Worm (Caenorhabditis elegans): ENCODE results near the gene ZK6.8.
A peak's percentile ranks its signal among the peaks of the same experiment; 100 is the strongest.

Gene ZK6.8

ce11 chrV:381227-381950 is at the start of gene ZK6.8:
Gene ZK6.8 (plus strand): TSS chrV:381908.
- peak; percentile 97 for TF ChIP-seq nhr-43 (tag; optimal IDR thresholded peaks at IDR 0.05; ENCODE audit: poor library complexity, severe bottlenecking)
- peak; percentile 10 for TF ChIP-seq tbx-2 (tag; optimal IDR thresholded peaks at IDR 0.05)
- TF ChIP-seq ceh-82 (tag; optimal IDR thresholded peaks at IDR 0.05) = no peak
- TF ChIP-seq lsy-12 (tag; optimal IDR thresholded peaks at IDR 0.05) = peak; percentile 14
- TF ChIP-seq fkh-10 (GFP tag; optimal IDR thresholded peaks at IDR 0.05) = no peak
- peak; percentile 31 for TF ChIP-seq snpc-4 (tag; optimal IDR thresholded peaks at IDR 0.05)
- no peak for TF ChIP-seq nhr-67 (tag; optimal IDR thresholded peaks at IDR 0.05)
- TF ChIP-seq fos-1 (tag; optimal IDR thresholded peaks at IDR 0.05) = no peak
- TF ChIP-seq nhr-23 (tag; optimal IDR thresholded peaks at IDR 0.05) = peak; percentile 93
- no peak for TF ChIP-seq nhr-28 (tag; optimal IDR thresholded peaks at IDR 0.05)
- peak; percentile 0 for TF ChIP-seq R02D3.7 (tag; optimal IDR thresholded peaks at IDR 0.05)
- no peak for TF ChIP-seq nhr-11 (tag; optimal IDR thresholded peaks at IDR 0.05)
- TF ChIP-seq ZK546.5 (tag; optimal IDR thresholded peaks at IDR 0.05) = no peak
- no peak for TF ChIP-seq nhr-76 (tag; optimal IDR thresholded peaks at IDR 0.05)
- no peak for TF ChIP-seq ztf-11 (tag; optimal IDR thresholded peaks at IDR 0.05)
- TF ChIP-seq hmg-11 (tag; optimal IDR thresholded peaks at IDR 0.05) = no peak
- TF ChIP-seq egl-27 (tag; optimal IDR thresholded peaks at IDR 0.05) = peak; percentile 58
- TF ChIP-seq sea-2 (GFP tag; optimal IDR thresholded peaks at IDR 0.05) = no peak
- TF ChIP-seq eor-1 (tag; optimal IDR thresholded peaks at IDR 0.05) = no peak
- peak; percentile 92 for TF ChIP-seq nhr-25 (tag; optimal IDR thresholded peaks at IDR 0.05)
- no peak for TF ChIP-seq elt-1 (tag; optimal IDR thresholded peaks at IDR 0.05)
- peak; percentile 27 for TF ChIP-seq ceh-28 (tag; optimal IDR thresholded peaks at IDR 0.05)
- no peak for TF ChIP-seq pqm-1 (tag; optimal IDR thresholded peaks at IDR 0.05)
- TF ChIP-seq elt-3 (tag; optimal IDR thresholded peaks at IDR 0.05) = peak; percentile 64 to 72 (median 69)
- TF ChIP-seq jun-1 (tag; optimal IDR thresholded peaks at IDR 0.05) = no peak
- no peak for TF ChIP-seq fkh-2 (tag; optimal IDR thresholded peaks at IDR 0.05)
- TF ChIP-seq lin-15B (tag; optimal IDR thresholded peaks at IDR 0.05) = no peak
- no peak for TF ChIP-seq skn-1 (tag; optimal IDR thresholded peaks at IDR 0.05)
- TF ChIP-seq elt-2 (tag; optimal IDR thresholded peaks at IDR 0.05) = peak; percentile 26
- TF ChIP-seq unc-62 (GFP tag; optimal IDR thresholded peaks at IDR 0.05) = peak; percentile 27
- TF ChIP-seq lin-39 (tag; optimal IDR thresholded peaks at IDR 0.05) = no peak
- no peak for TF ChIP-seq mml-1 (tag; optimal IDR thresholded peaks at IDR 0.05)
- TF ChIP-seq nhr-237 (tag; optimal IDR thresholded peaks at IDR 0.05) = no peak

DNA sequence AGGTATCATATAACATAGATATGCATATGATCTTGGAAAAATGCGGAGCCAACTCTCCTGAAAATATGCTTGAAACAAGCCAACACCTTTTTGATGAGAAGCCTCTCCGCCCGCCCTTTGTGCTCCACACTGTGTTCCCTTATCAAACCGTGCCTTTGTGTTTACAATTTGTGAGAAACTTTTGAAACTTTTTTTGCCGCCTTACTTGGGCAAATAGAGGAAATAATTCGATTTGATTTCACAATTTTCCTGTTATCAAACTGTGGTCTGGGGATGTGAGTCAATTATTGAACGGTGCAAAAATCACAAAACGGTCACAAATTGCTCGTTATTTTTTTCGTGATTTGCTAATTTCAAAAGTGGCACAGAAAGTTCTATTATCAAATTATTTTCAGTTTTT is 49.1 kb upstream of the ZK6.8 start:
- TF ChIP-seq elt-2 (tag; optimal IDR thresholded peaks at IDR 0.05) (peak; percentile 93), nfya-1 (tag; optimal IDR thresholded peaks at IDR 0.05; ENCODE audit: insufficient read depth) (no peak), pha-4 (tag; optimal IDR thresholded peaks at IDR 0.05) (peak; percentile 58), nhr-237 (tag; optimal IDR thresholded peaks at IDR 0.05) (no peak), daf-12 (tag; optimal IDR thresholded peaks at IDR 0.05) (no peak), unc-39 (tag; optimal IDR thresholded peaks at IDR 0.05) (no peak), nhr-12 (tag; optimal IDR thresholded peaks at IDR 0.05) (no peak), nhr-23 (tag; optimal IDR thresholded peaks at IDR 0.05) (no peak), nhr-76 (tag; optimal IDR thresholded peaks at IDR 0.05) (no peak), pqm-1 (tag; optimal IDR thresholded peaks at IDR 0.05) (peak; percentile 84), jun-1 (tag; optimal IDR thresholded peaks at IDR 0.05) (peak; percentile 21)

- TF ChIP-seq tbx-2 (tag; optimal IDR thresholded peaks at IDR 0.05) (no peak), nhr-43 (tag; optimal IDR thresholded peaks at IDR 0.05; ENCODE audit: poor library complexity, severe bottlenecking) (no peak), elt-3 (tag; optimal IDR thresholded peaks at IDR 0.05) (no peak), pha-4 (tag; optimal IDR thresholded peaks at IDR 0.05) (peak; percentile 33), jun-1 (tag; optimal IDR thresholded peaks at IDR 0.05) (peak; percentile 81), aly-2 (tag; optimal IDR thresholded peaks at IDR 0.05) (no peak), snpc-4 (tag; optimal IDR thresholded peaks at IDR 0.05) (peak; percentile 20), skn-1 (tag; optimal IDR thresholded peaks at IDR 0.05) (no peak), elt-2 (tag; optimal IDR thresholded peaks at IDR 0.05) (peak; percentile 98), elt-1 (tag; optimal IDR thresholded peaks at IDR 0.05) (no peak), daf-12 (tag; optimal IDR thresholded peaks at IDR 0.05) (no peak), ceh-28 (tag; optimal IDR thresholded peaks at IDR 0.05) (no peak), pqm-1 (tag; optimal IDR thresholded peaks at IDR 0.05) (peak; percentile 95), ztf-11 (tag; optimal IDR thresholded peaks at IDR 0.05) (no peak)
Observed at ce11 chrV:333713-334112, 48.0 kb upstream of the ZK6.8 start.

Data from whole organism, L3 larva.